Worm (Caenorhabditis elegans): Measurements from ENCODE around the gene ncx-9.

DNA sequence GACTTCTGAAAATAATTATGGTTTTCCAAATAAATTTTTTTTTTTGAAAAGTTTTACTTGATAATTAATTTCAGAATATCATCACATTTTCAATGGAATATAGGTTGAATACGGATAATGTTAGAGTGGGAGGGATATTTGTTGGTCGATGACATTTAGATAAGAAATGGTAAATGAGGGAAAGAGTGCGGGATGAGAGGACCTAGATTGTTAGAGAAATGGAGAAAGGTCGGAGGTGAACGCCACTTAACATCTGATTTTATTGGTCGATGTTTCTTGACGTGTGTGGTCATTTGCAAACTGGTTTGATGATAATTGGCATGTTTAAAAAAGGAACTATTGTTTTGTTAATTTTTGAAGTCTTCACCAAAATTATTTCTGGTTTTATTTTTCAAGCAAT, 43.4 kb upstream of the ncx-9 start:
- no peak for TF ChIP-seq hmg-4 (GFP tag; optimal IDR thresholded peaks at IDR 0.05)
- TF ChIP-seq ceh-13 (GFP tag; optimal IDR thresholded peaks at IDR 0.05): no peak
- TF ChIP-seq ama-1 (optimal IDR thresholded peaks at IDR 0.05): no peak
- TF ChIP-seq flt-1 (GFP tag; IDR thresholded peaks at IDR 0.05): no peak
- no peak for TF ChIP-seq pes-1 (GFP tag; IDR thresholded peaks at IDR 0.05)

All from whole organism, early embryonic.